Worm (Caenorhabditis elegans) whole organism, mixed stage, embryonic: ENCODE data around the gene sre-1.

Source experiments
- blmp-1 ChIP-seq: fragments of 150-350 bp; optimal IDR thresholded peaks from 2 replicates; lab custom pipeline; 2014; ENCODE audit warnings: missing biosample characterization, missing genetic modification characterization
- elt-3 ChIP-seq: fragments of 150-350 bp; optimal IDR thresholded peaks from 2 replicates; lab custom pipeline; 2014; ENCODE audit warnings: missing biosample characterization, missing genetic modification characterization
- nhr-12 ChIP-seq: fragments of 150-350 bp; optimal IDR thresholded peaks from 2 replicates; lab custom pipeline; 2014; ENCODE audit warnings: missing biosample characterization, missing genetic modification characterization
- nhr-237 ChIP-seq: fragments of 150-350 bp; optimal IDR thresholded peaks from 2 replicates; lab custom pipeline; 2014; ENCODE audit warnings: missing biosample characterization, missing genetic modification characterization
- nhr-28 ChIP-seq: fragments of 150-350 bp; optimal IDR thresholded peaks from 2 replicates; lab custom pipeline; 2014; ENCODE audit warnings: missing biosample characterization, missing genetic modification characterization
- nhr-76 ChIP-seq: sonication (generic microtip); optimal IDR thresholded peaks from 2 replicates; lab custom pipeline; 2017; ENCODE audit warnings: missing biosample characterization, missing genetic modification characterization
- sptf-1 ChIP-seq: sonication (generic microtip); optimal IDR thresholded peaks from 2 replicates; lab custom pipeline; 2017; ENCODE audit warnings: mild to moderate bottlenecking, missing genetic modification characterization, moderate library complexity, missing compliant biosample characterization
- unc-62 ChIP-seq: fragments of 150-350 bp; optimal IDR thresholded peaks from 2 replicates; lab custom pipeline; 2014; ENCODE audit warnings: missing biosample characterization, missing genetic modification reagents, missing genetic modification characterization

ce11 chrII:7736725-7737124 lies 27.2 kb downstream of the sre-1 start:
- TF ChIP-seq elt-3 (tag; lab: Kevin White, UChicago) (no peak), nhr-76 (tag; lab: Kevin White, UChicago) (no peak), unc-62 (GFP tag; lab: Kevin White, UChicago) (no peak), sptf-1 (tag; lab: Kevin White, UChicago) (no peak), nhr-12 (no peak), nhr-237 (tag; lab: Kevin White, UChicago) (no peak), blmp-1 (tag; lab: Kevin White, UChicago) (no peak), nhr-28 (tag; lab: Kevin White, UChicago) (no peak)
